Worm (Caenorhabditis elegans): ENCODE results near the gene urm-1.

urm-1 gene

ce11 chrIII:10534191-10534590, 28.9 kb downstream of the urm-1 start (continued):
- no peak for TF ChIP-seq him-1 (tag; optimal IDR thresholded peaks at IDR 0.05)
- peak; percentile 66; the same call in 1 of the 2 replicates for TF ChIP-seq Y53G8AR.9 (GFP tag; conservative IDR thresholded peaks at IDR 0.05)
- peak; percentile 54; the same call in 1 of the 2 replicates for TF ChIP-seq lir-1 (GFP tag; conservative IDR thresholded peaks at IDR 0.05)
- peak; percentile 63 for TF ChIP-seq attf-5 (GFP tag; optimal IDR thresholded peaks at IDR 0.05)
- TF ChIP-seq rpc-1 (optimal IDR thresholded peaks at IDR 0.05) = no peak
- TF ChIP-seq rpc-1 (tag; optimal IDR thresholded peaks at IDR 0.05) = no peak
- peak; percentile 79 for TF ChIP-seq lin-26 (GFP tag; IDR thresholded peaks at IDR 0.05)
- no peak for TF ChIP-seq Y53F4B.3 (GFP tag; IDR thresholded peaks at IDR 0.05)
- peak; percentile 50 for TF ChIP-seq ets-4 (GFP tag; optimal IDR thresholded peaks at IDR 0.05)
- no peak for TF ChIP-seq Y56A3A.18 (GFP tag; IDR thresholded peaks at IDR 0.05)
- 0 out of 2 replicates have a peak, but pooled peaks have one; percentile 70 for TF ChIP-seq cebp-2 (GFP tag; IDR thresholded peaks at IDR 0.05)
- peak; percentile 76 for TF ChIP-seq dox-1 (GFP tag; IDR thresholded peaks at IDR 0.05)
- TF ChIP-seq sea-2 (GFP tag; IDR thresholded peaks at IDR 0.05) = no peak
- TF ChIP-seq ccch-3 (GFP tag; optimal IDR thresholded peaks at IDR 0.05) = no peak
- peak; percentile 73 for TF ChIP-seq repo-1 (tag; optimal IDR thresholded peaks at IDR 0.05)
- TF ChIP-seq nfyb-1 (GFP tag; IDR thresholded peaks at IDR 0.05) = peak; percentile 70; the same call in 1 of the 2 replicates
- no peak for TF ChIP-seq Y95B8A.8 (GFP tag; IDR thresholded peaks at IDR 0.05)
- peak; percentile 74 for TF ChIP-seq B0336.3 (GFP tag; IDR thresholded peaks at IDR 0.05)
- TF ChIP-seq zim-3 (tag; optimal IDR thresholded peaks at IDR 0.05) = no peak
- TF ChIP-seq egrh-3 (GFP tag; IDR thresholded peaks at IDR 0.05) = peak; percentile 38; the same call in 1 of the 2 replicates
- TF ChIP-seq snpc-1.3 (tag; optimal IDR thresholded peaks at IDR 0.05; ENCODE audit: insufficient read depth) = no peak
- no peak for TF ChIP-seq snpc-4 (GFP tag; optimal IDR thresholded peaks at IDR 0.05)
- TF ChIP-seq snpc-4 (tag; optimal IDR thresholded peaks at IDR 0.05) = peak in 1 of 4 experiments; percentile 0
- TF ChIP-seq egl-44 (GFP tag; IDR thresholded peaks at IDR 0.05) = 0 out of 2 replicates have a peak, but pooled peaks have one; percentile 59
- no peak for TF ChIP-seq nhr-179 (tag; optimal IDR thresholded peaks at IDR 0.05)
- TF ChIP-seq atf-7 (tag; optimal IDR thresholded peaks at IDR 0.05) = peak; percentile 93
- no peak for TF ChIP-seq die-1 (tag; optimal IDR thresholded peaks at IDR 0.05)
- TF ChIP-seq C17E4.6 (GFP tag; IDR thresholded peaks at IDR 0.05) = no peak
- TF ChIP-seq hsf-1 (GFP tag; IDR thresholded peaks at IDR 0.05) = no peak
- TF ChIP-seq madf-10 (tag; optimal IDR thresholded peaks at IDR 0.05) = no peak
- TF ChIP-seq tlf-1 (GFP tag; optimal IDR thresholded peaks at IDR 0.05) = peak; percentile 34
- peak; percentile 13 for TF ChIP-seq ceh-27 (GFP tag; optimal IDR thresholded peaks at IDR 0.05)

- TF ChIP-seq lin-40 (tag; optimal IDR thresholded peaks at IDR 0.05) = no peak
- no peak for TF ChIP-seq athp-1 (tag; optimal IDR thresholded peaks at IDR 0.05)
- no peak for TF ChIP-seq let-526 (GFP tag; IDR thresholded peaks at IDR 0.05)
- TF ChIP-seq lir-1 (GFP tag; conservative IDR thresholded peaks at IDR 0.05) = no peak
Observed at ce11 chrIII:10535226-10535625, 29.9 kb downstream of the urm-1 start, which contains the start of gene hpd-1. Gene hpd-1, plus strand, starts transcription at chrIII:10535526.

ce11 chrIII:10536087-10536723, 30.9 kb downstream of the urm-1 start:
- TF ChIP-seq chd-7 (tag; optimal IDR thresholded peaks at IDR 0.05) = peak; percentile 17
- TF ChIP-seq ceh-27 (GFP tag; optimal IDR thresholded peaks at IDR 0.05) = no peak
- no peak for TF ChIP-seq lir-1 (GFP tag; conservative IDR thresholded peaks at IDR 0.05)
- TF ChIP-seq lin-26 (GFP tag; IDR thresholded peaks at IDR 0.05) = 0 out of 2 replicates have a peak, but pooled peaks have one; percentile 47
- no peak for TF ChIP-seq aptf-3 (GFP tag; IDR thresholded peaks at IDR 0.05)
- no peak for TF ChIP-seq mes-4 (tag; optimal IDR thresholded peaks at IDR 0.05)
- no peak for TF ChIP-seq rpc-1 (optimal IDR thresholded peaks at IDR 0.05)
- no peak for TF ChIP-seq rpc-1 (tag; optimal IDR thresholded peaks at IDR 0.05)
- TF ChIP-seq snpc-3.4 (tag; optimal IDR thresholded peaks at IDR 0.05) = no peak
- TF ChIP-seq hmg-1.2 (GFP tag; IDR thresholded peaks at IDR 0.05) = no peak
- no peak for TF ChIP-seq ceh-79 (tag; optimal IDR thresholded peaks at IDR 0.05)
- TF ChIP-seq nfya-2 (GFP tag; IDR thresholded peaks at IDR 0.05) = no peak
- TF ChIP-seq ztf-3 (GFP tag; optimal IDR thresholded peaks at IDR 0.05) = no peak
- TF ChIP-seq sea-2 (GFP tag; IDR thresholded peaks at IDR 0.05) = no peak
- TF ChIP-seq fkh-3 (tag; optimal IDR thresholded peaks at IDR 0.05) = no peak
- no peak for TF ChIP-seq ztf-6 (GFP tag; IDR thresholded peaks at IDR 0.05)
- no peak for TF ChIP-seq snpc-4 (GFP tag; optimal IDR thresholded peaks at IDR 0.05)
- peak in 2 of 4 experiments; percentile 78 to 86 for TF ChIP-seq snpc-4 (tag; optimal IDR thresholded peaks at IDR 0.05)
- TF ChIP-seq attf-3 (GFP tag; conservative IDR thresholded peaks at IDR 0.05) = no peak
- no peak for TF ChIP-seq him-1 (tag; optimal IDR thresholded peaks at IDR 0.05)
- TF ChIP-seq hsf-1 (GFP tag; IDR thresholded peaks at IDR 0.05) = no peak
